Worm (Caenorhabditis elegans) whole organism, L2 larva: ENCODE data around the gene T05C3.2.

Experiments used
- C34F6.9 ChIP-seq: fragments of 150-350 bp; optimal IDR thresholded peaks from 2 replicates; lab custom pipeline; 2014; ENCODE audit warnings: missing biosample characterization, missing genetic modification characterization
- F13H6.1 ChIP-seq: sonication (generic microtip); optimal IDR thresholded peaks from 2 replicates; lab custom pipeline; 2016; ENCODE audit warnings: missing genetic modification characterization, missing compliant biosample characterization
- R02D3.7 ChIP-seq: fragments of 150-350 bp; optimal IDR thresholded peaks from 2 replicates; lab custom pipeline; 2014; ENCODE audit warnings: missing biosample characterization, missing genetic modification characterization
- ZK546.5 ChIP-seq: sonication (generic microtip); optimal IDR thresholded peaks from 2 replicates; lab custom pipeline; 2017; ENCODE audit warnings: missing biosample characterization, missing genetic modification characterization
- alr-1 ChIP-seq: fragments of 150-350 bp; optimal IDR thresholded peaks from 2 replicates; lab custom pipeline; 2014; ENCODE audit warnings: missing biosample characterization, missing genetic modification characterization
- aly-2 ChIP-seq: fragments of 150-350 bp; optimal IDR thresholded peaks from 2 replicates; lab custom pipeline; 2014; ENCODE audit warnings: missing biosample characterization, missing genetic modification characterization
- ama-1 ChIP-seq: fragments of 150-350 bp; optimal IDR thresholded peaks from 2 replicates; lab custom pipeline; 2018; ENCODE audit warnings: inconsistent platforms
- blmp-1 ChIP-seq: sonication (generic microtip); optimal IDR thresholded peaks from 2 replicates; lab custom pipeline; 2017; ENCODE audit warnings: missing genetic modification characterization, mild to moderate bottlenecking, missing compliant biosample characterization, antibody characterized with exemption, moderate library complexity; ENCODE audit not compliant: insufficient read depth
- ceh-16 ChIP-seq: fragments of 150-350 bp; optimal IDR thresholded peaks from 2 replicates; lab custom pipeline; 2014; ENCODE audit warnings: missing biosample characterization, missing genetic modification characterization
- ceh-82 ChIP-seq: fragments of 150-350 bp; optimal IDR thresholded peaks from 2 replicates; lab custom pipeline; 2014; ENCODE audit warnings: missing biosample characterization, missing genetic modification characterization
- crh-2 ChIP-seq: sonication (generic microtip); optimal IDR thresholded peaks from 2 replicates; lab custom pipeline; 2017; ENCODE audit warnings: missing biosample characterization, missing genetic modification characterization
- dmd-4 ChIP-seq: sonication (generic microtip); optimal IDR thresholded peaks from 2 replicates; lab custom pipeline; 2017; ENCODE audit warnings: missing biosample characterization, missing genetic modification characterization
- egl-27 ChIP-seq: sonication (generic microtip); optimal IDR thresholded peaks from 3 replicates; lab custom pipeline; 2017; ENCODE audit warnings: missing biosample characterization, missing genetic modification reagents, missing genetic modification characterization
- elt-1 ChIP-seq: fragments of 150-350 bp; optimal IDR thresholded peaks from 2 replicates; lab custom pipeline; 2014; ENCODE audit warnings: missing biosample characterization, missing genetic modification characterization
- elt-3 ChIP-seq: sonication (generic microtip); optimal IDR thresholded peaks from 2 replicates; lab custom pipeline; 2017; ENCODE audit warnings: missing biosample characterization, missing genetic modification characterization
- fos-1 ChIP-seq: fragments of 150-350 bp; optimal IDR thresholded peaks from 2 replicates; lab custom pipeline; 2014; ENCODE audit warnings: missing biosample characterization, missing genetic modification characterization
- gmeb-1 ChIP-seq: fragments of 150-350 bp; optimal IDR thresholded peaks from 2 replicates; lab custom pipeline; 2014; ENCODE audit warnings: missing biosample characterization, missing genetic modification characterization
- lin-11 ChIP-seq: fragments of 150-350 bp; sonication (generic microtip); optimal IDR thresholded peaks from 2 replicates; lab custom pipeline; 2014; ENCODE audit warnings: missing biosample characterization, missing genetic modification characterization, inconsistent platforms, mixed read lengths
- lin-39 ChIP-seq: fragments of 150-350 bp; optimal IDR thresholded peaks from 2 replicates; lab custom pipeline; 2014; ENCODE audit warnings: missing biosample characterization, missing genetic modification reagents, missing genetic modification characterization
- lsy-2 ChIP-seq, 2 experiments: fragments of 150-350 bp in 1 of 2; sonication (generic microtip) in 1 of 2; optimal IDR thresholded peaks; 2 replicates each; lab custom pipeline; 2014 to 2017; ENCODE audit warnings: missing biosample characterization in 2 of 2, missing genetic modification characterization in 2 of 2
- mab-5 ChIP-seq: fragments of 150-350 bp; optimal IDR thresholded peaks from 2 replicates; lab custom pipeline; 2014; ENCODE audit warnings: missing biosample characterization, missing genetic modification characterization
- mbf-1 ChIP-seq: sonication (generic microtip); optimal IDR thresholded peaks from 2 replicates; lab custom pipeline; 2017; ENCODE audit warnings: missing biosample characterization, missing genetic modification characterization
- mdl-1 ChIP-seq, 2 experiments: fragments of 150-350 bp in 1 of 2; sonication (generic microtip) in 1 of 2; optimal IDR thresholded peaks; 2 replicates each; lab custom pipeline; 2017; ENCODE audit warnings: missing biosample characterization in 2 of 2, missing genetic modification characterization in 2 of 2
- nhr-11 ChIP-seq: fragments of 150-350 bp; optimal IDR thresholded peaks from 2 replicates; lab custom pipeline; 2014; ENCODE audit warnings: missing biosample characterization, missing genetic modification characterization
- nhr-12 ChIP-seq: fragments of 150-350 bp; optimal IDR thresholded peaks from 2 replicates; lab custom pipeline; 2014; ENCODE audit warnings: missing biosample characterization, missing genetic modification characterization
- nhr-129 ChIP-seq: fragments of 150-350 bp; optimal IDR thresholded peaks from 2 replicates; lab custom pipeline; 2014; ENCODE audit warnings: missing biosample characterization, missing genetic modification characterization
- nhr-21 ChIP-seq: fragments of 150-350 bp; optimal IDR thresholded peaks from 2 replicates; lab custom pipeline; 2014; ENCODE audit warnings: missing biosample characterization, missing genetic modification characterization
- nhr-237 ChIP-seq: fragments of 150-350 bp; optimal IDR thresholded peaks from 2 replicates; lab custom pipeline; 2014; ENCODE audit warnings: missing biosample characterization, missing genetic modification characterization
- nhr-25 ChIP-seq: fragments of 150-350 bp; sonication (generic microtip); optimal IDR thresholded peaks from 3 replicates; lab custom pipeline; 2014; ENCODE audit warnings: missing biosample characterization, missing genetic modification characterization
- nhr-77 ChIP-seq: fragments of 150-350 bp; optimal IDR thresholded peaks from 2 replicates; lab custom pipeline; 2014; ENCODE audit warnings: missing biosample characterization, missing genetic modification characterization
- peb-1 ChIP-seq: fragments of 150-350 bp; optimal IDR thresholded peaks from 2 replicates; lab custom pipeline; 2014; ENCODE audit warnings: missing biosample characterization, missing genetic modification characterization
- skn-1 ChIP-seq: sonication (generic microtip); optimal IDR thresholded peaks from 2 replicates; lab custom pipeline; 2017; ENCODE audit warnings: missing biosample characterization, missing genetic modification characterization
- sma-3 ChIP-seq: sonication (generic microtip); optimal IDR thresholded peaks from 2 replicates; lab custom pipeline; 2016; ENCODE audit warnings: missing genetic modification reagents, missing genetic modification characterization, missing compliant biosample characterization
- sma-9 ChIP-seq, 2 experiments: fragments of 150-350 bp in 1 of 2; sonication (generic microtip) in 1 of 2; optimal IDR thresholded peaks; 2 replicates each; lab custom pipeline; 2014 to 2016; ENCODE audit warnings: missing genetic modification characterization in 2 of 2, mild to moderate bottlenecking in 1 of 2, missing biosample characterization in 1 of 2, missing compliant biosample characterization in 1 of 2, missing genetic modification reagents in 1 of 2, moderate library complexity in 1 of 2
- snpc-4 ChIP-seq: fragments of 150-350 bp; optimal IDR thresholded peaks from 2 replicates; lab custom pipeline; 2014; ENCODE audit warnings: missing biosample characterization, missing genetic modification characterization
- unc-39 ChIP-seq: fragments of 150-350 bp; optimal IDR thresholded peaks from 2 replicates; lab custom pipeline; 2014; ENCODE audit warnings: missing biosample characterization, missing genetic modification characterization
- unc-55 ChIP-seq: fragments of 150-350 bp; sonication (generic microtip); optimal IDR thresholded peaks from 3 replicates; lab custom pipeline; 2014; ENCODE audit warnings: missing biosample characterization, missing genetic modification reagents, missing genetic modification characterization
- unc-62 ChIP-seq: fragments of 150-350 bp; optimal IDR thresholded peaks from 2 replicates; lab custom pipeline; 2014; ENCODE audit warnings: missing biosample characterization, missing genetic modification reagents, missing genetic modification characterization
- zag-1 ChIP-seq: fragments of 150-350 bp; optimal IDR thresholded peaks from 2 replicates; lab custom pipeline; 2014; ENCODE audit warnings: missing biosample characterization, missing genetic modification characterization
- ztf-1 ChIP-seq: fragments of 200-800 bp; sonication (Bioruptor generic); conservative IDR thresholded peaks from 2 replicates; pipeline ENCODE4 v1.3.6; 2022; ENCODE audit warnings: missing genetic modification characterization, missing compliant biosample characterization
- ztf-11 ChIP-seq: sonication (generic microtip); optimal IDR thresholded peaks from 2 replicates; lab custom pipeline; 2017; ENCODE audit warnings: missing biosample characterization, missing genetic modification characterization
- ztf-4 ChIP-seq: fragments of 150-350 bp; optimal IDR thresholded peaks from 2 replicates; lab custom pipeline; 2014; ENCODE audit warnings: missing biosample characterization, missing genetic modification characterization

T05C3.2 gene

ce11 chrV:5490205-5490604 lies 3.3 kb upstream of the T05C3.2 start, which contains the start of gene T05C3.6:
Gene T05C3.6, plus strand, starts transcription at chrV:5490445.
- TF ChIP-seq crh-2 (tag; lab: Kevin White, UChicago) (peak; percentile 28), gmeb-1 (tag; lab: Kevin White, UChicago) (peak; percentile 20), lin-11 (no peak), fos-1 (tag; lab: Kevin White, UChicago) (peak; percentile 89), ceh-16 (tag; lab: Kevin White, UChicago) (no peak)

ce11 chrV:5499475-5499874 lies 5.9 kb downstream of the T05C3.2 start:
- TF ChIP-seq unc-62 (GFP tag; lab: Kevin White, UChicago): no peak
- no peak for TF ChIP-seq elt-3 (tag; lab: Kevin White, UChicago)
- no peak for TF ChIP-seq R02D3.7
- TF ChIP-seq blmp-1 (tag; lab: Kevin White, UChicago): no peak
- no peak for TF ChIP-seq alr-1 (tag; lab: Kevin White, UChicago)
- TF ChIP-seq skn-1 (tag; lab: Kevin White, UChicago): no peak
- no peak for TF ChIP-seq fos-1 (tag; lab: Kevin White, UChicago)
- no peak for TF ChIP-seq nhr-77
- TF ChIP-seq crh-2 (tag; lab: Kevin White, UChicago): no peak
- TF ChIP-seq sma-9 (GFP tag; optimal IDR thresholded peaks at IDR 0.05; lab: Kevin White, UChicago): no peak
- TF ChIP-seq sma-9 (tag; optimal IDR thresholded peaks at IDR 0.05; lab: Kevin White, UChicago): no peak

- TF ChIP-seq nhr-25 (tag; lab: Kevin White, UChicago) (no peak), aly-2 (tag; lab: Kevin White, UChicago) (no peak), sma-3 (GFP tag; lab: Kevin White, UChicago) (peak; percentile 6), ama-1 (lab: Kevin White, UChicago) (peak; percentile 29)
These were observed 9.2 kb downstream of the T05C3.2 start for ce11 chrV:5502701-5503100.

- TF ChIP-seq sma-3 (GFP tag; lab: Kevin White, UChicago) (no peak), elt-3 (tag; lab: Kevin White, UChicago) (no peak), crh-2 (tag; lab: Kevin White, UChicago) (no peak), ceh-82 (tag; lab: Kevin White, UChicago) (no peak), egl-27 (no peak), ceh-16 (tag; lab: Kevin White, UChicago) (no peak), nhr-11 (tag; lab: Kevin White, UChicago) (no peak), lsy-2 (tag; optimal IDR thresholded peaks at IDR 0.05; lab: Kevin White, UChicago) (no peak), peb-1 (no peak), R02D3.7 (no peak), dmd-4 (no peak)
These were observed 10.7 kb downstream of the T05C3.2 start for ce11 chrV:5504295-5504694.

- TF ChIP-seq lin-39 (tag; lab: Kevin White, UChicago): no peak
- peak; percentile 74 for TF ChIP-seq snpc-4 (tag; lab: Kevin White, UChicago)
- peak; percentile 93 for TF ChIP-seq crh-2 (tag; lab: Kevin White, UChicago)
- TF ChIP-seq mdl-1 (tag; optimal IDR thresholded peaks at IDR 0.05; lab: Kevin White, UChicago): peak in 1 of 2 experiments; percentile 68
- no peak for TF ChIP-seq unc-39
- no peak for TF ChIP-seq skn-1 (tag; lab: Kevin White, UChicago)
- peak; percentile 7 for TF ChIP-seq nhr-237 (tag; lab: Kevin White, UChicago)
- TF ChIP-seq ztf-11 (tag; lab: Kevin White, UChicago): no peak
- peak; percentile 87 for TF ChIP-seq nhr-129
- TF ChIP-seq unc-55 (GFP tag; lab: Kevin White, UChicago): peak; percentile 95
- no peak for TF ChIP-seq mbf-1 (tag; lab: Kevin White, UChicago)
- TF ChIP-seq C34F6.9 (tag; lab: Kevin White, UChicago): peak; percentile 96
- peak; percentile 90 for TF ChIP-seq gmeb-1 (tag; lab: Kevin White, UChicago)
- peak; percentile 86 for TF ChIP-seq mab-5 (tag; lab: Kevin White, UChicago)
- TF ChIP-seq fos-1 (tag; lab: Kevin White, UChicago): peak; percentile 49
- TF ChIP-seq peb-1: no peak
- no peak for TF ChIP-seq nhr-77
- no peak for TF ChIP-seq nhr-11 (tag; lab: Kevin White, UChicago)
- no peak for TF ChIP-seq aly-2 (tag; lab: Kevin White, UChicago)
- TF ChIP-seq zag-1: peak; percentile 43
- peak; percentile 90 for TF ChIP-seq sma-3 (GFP tag; lab: Kevin White, UChicago)
- TF ChIP-seq elt-1: no peak
- no peak for TF ChIP-seq ZK546.5 (tag; lab: Kevin White, UChicago)
- peak; percentile 88 for TF ChIP-seq F13H6.1 (tag; lab: Kevin White, UChicago)
- peak; percentile 81 for TF ChIP-seq nhr-21 (tag; lab: Kevin White, UChicago)
- TF ChIP-seq ztf-4 (tag; lab: Kevin White, UChicago): peak; percentile 66
- peak; percentile 97 for TF ChIP-seq lin-11
- TF ChIP-seq dmd-4: no peak
- TF ChIP-seq sma-9 (GFP tag; optimal IDR thresholded peaks at IDR 0.05; lab: Kevin White, UChicago): peak; percentile 91
- no peak for TF ChIP-seq sma-9 (tag; optimal IDR thresholded peaks at IDR 0.05; lab: Kevin White, UChicago)
- no peak for TF ChIP-seq ztf-1 (GFP tag; lab: Robert Waterston, UW)
- TF ChIP-seq elt-3 (tag; lab: Kevin White, UChicago): no peak
- peak; percentile 37 for TF ChIP-seq nhr-12
- TF ChIP-seq R02D3.7: peak; percentile 36
- no peak for TF ChIP-seq alr-1 (tag; lab: Kevin White, UChicago)
These were observed 11.4 kb downstream of the T05C3.2 start, which contains the start of the genes dnj-19 and nhr-47 for ce11 chrV:5504807-5505442. Gene dnj-19, minus strand, starts transcription at chrV:5504857. Gene nhr-47, plus strand, starts transcription at chrV:5505253.
